Worm (Caenorhabditis elegans) whole organism, young adult: ENCODE results near the gene unc-61.

ENCODE experiments used
- B0019.2 ChIP-seq: fragments of 200-800 bp; sonication (Bioruptor generic); conservative IDR thresholded peaks from 2 replicates; pipeline ENCODE4 v1.3.6; 2022; ENCODE audit warnings: missing genetic modification reagents, missing genetic modification characterization, missing compliant biosample characterization
- F55B11.4 ChIP-seq: sonication (generic microtip); optimal IDR thresholded peaks from 2 replicates; lab custom pipeline; 2016; ENCODE audit warnings: missing compliant biosample characterization, missing genetic modification characterization, borderline replicate concordance; ENCODE audit not compliant: insufficient read depth
- ama-1 ChIP-seq, 3 experiments: fragments of 150-350 bp in 1 of 3; sonication (generic microtip) in 2 of 3; optimal IDR thresholded peaks; 2 replicates each; lab custom pipeline; 2014 to 2018; ENCODE audit warnings: missing biosample characterization in 2 of 3, missing genetic modification characterization in 2 of 3, missing genetic modification reagents in 2 of 3
- athp-1 ChIP-seq: sonication (generic microtip); optimal IDR thresholded peaks from 2 replicates; lab custom pipeline; 2017; ENCODE audit warnings: mild to moderate bottlenecking, missing genetic modification characterization, missing compliant biosample characterization
- ceh-100 ChIP-seq: fragments of 200-800 bp; sonication (Bioruptor generic); IDR thresholded peaks from 2 replicates; pipeline ENCODE4 v1.3.6; 2022; ENCODE audit warnings: missing genetic modification reagents, missing genetic modification characterization, missing compliant biosample characterization
- dox-1 ChIP-seq: fragments of 200-800 bp; sonication (Bioruptor generic); IDR thresholded peaks from 2 replicates; pipeline ENCODE4 v1.3.6; 2022; ENCODE audit warnings: missing genetic modification reagents, missing genetic modification characterization, missing compliant biosample characterization
- let-607 ChIP-seq, 2 experiments: fragments of 200-800 bp in 1 of 2; sonication (Bioruptor generic) in 1 of 2; sonication (generic microtip) in 1 of 2; optimal IDR thresholded peaks; 2 replicates each; lab custom pipeline; 2016 to 2018; ENCODE audit warnings: mild to moderate bottlenecking in 2 of 2, missing compliant biosample characterization in 2 of 2, missing genetic modification characterization in 2 of 2, moderate library complexity in 2 of 2, missing genotype in 1 of 2
- mcd-1 ChIP-seq: fragments of 200-800 bp; sonication (Bioruptor generic); IDR thresholded peaks from 2 replicates; pipeline ENCODE4 v1.3.6; 2022; ENCODE audit warnings: missing genetic modification reagents, missing genetic modification characterization, missing compliant biosample characterization
- tbp1 ChIP-seq: fragments of 200-800 bp; sonication (Bioruptor generic); optimal IDR thresholded peaks from 2 replicates; lab custom pipeline; 2018; ENCODE audit warnings: mild to moderate bottlenecking, missing genetic modification characterization, missing compliant biosample characterization
- zim-3 ChIP-seq: sonication (generic microtip); optimal IDR thresholded peaks from 2 replicates; lab custom pipeline; 2017; ENCODE audit warnings: mild to moderate bottlenecking, missing genetic modification characterization, moderate library complexity, missing compliant biosample characterization

- TF ChIP-seq F55B11.4 (tag; lab: Kevin White, UChicago) (no peak), mcd-1 (GFP tag; lab: Robert Waterston, UW) (no peak), tbp1 (GFP tag; lab: Kevin White, UChicago) (no peak), athp-1 (no peak), dox-1 (no peak), let-607 (tag; optimal IDR thresholded peaks at IDR 0.05; lab: Kevin White, UChicago) (no peak), ama-1 (optimal IDR thresholded peaks at IDR 0.05; lab: Kevin White, UChicago) (peak; percentile 45), ama-1 (GFP tag; optimal IDR thresholded peaks at IDR 0.05; lab: Kevin White, UChicago) (no peak), zim-3 (tag; lab: Kevin White, UChicago) (no peak), ceh-100 (GFP tag; lab: Robert Waterston, UW) (no peak), B0019.2 (GFP tag; lab: Robert Waterston, UW) (no peak)
These were observed 49.4 kb downstream of the unc-61 start, which contains the start of gene hsp-90 for ce11 chrV:14684359-14685312.
